Fruit fly (Drosophila melanogaster): ENCODE results near the gene SmydA-8.

- TF ChIP-seq sens-2 (GFP tag; IDR thresholded peaks at IDR 0.05) = no peak
- TF ChIP-seq CG3838 (GFP tag; optimal IDR thresholded peaks at IDR 0.05) = no peak
- no peak for TF ChIP-seq CG16779 (GFP tag; IDR thresholded peaks at IDR 0.05)
- TF ChIP-seq Kr (GFP tag; optimal IDR thresholded peaks at IDR 0.05) = no peak
- no peak for TF ChIP-seq nerfin-2 (GFP tag; IDR thresholded peaks at IDR 0.05; ENCODE audit: partially characterized antibody)
- no peak for TF ChIP-seq az2 (GFP tag; optimal IDR thresholded peaks at IDR 0.05)
- TF ChIP-seq sisA (GFP tag; IDR thresholded peaks at IDR 0.05) = no peak
- TF ChIP-seq emc (GFP tag; optimal IDR thresholded peaks at IDR 0.05) = no peak
- TF ChIP-seq psq (GFP tag; optimal IDR thresholded peaks at IDR 0.05) = no peak
- TF ChIP-seq bab2 (GFP tag; optimal IDR thresholded peaks at IDR 0.05) = no peak
- TF ChIP-seq Sry-δ (GFP tag; optimal IDR thresholded peaks at IDR 0.05) = no peak
These were observed 32.3 kb upstream of the SmydA-8 start, which contains the start of gene Or2a for dm6 chrX:2245931-2246330.
